Worm (Caenorhabditis elegans): Measurements from ENCODE around the gene ZK616.8.

DNA sequence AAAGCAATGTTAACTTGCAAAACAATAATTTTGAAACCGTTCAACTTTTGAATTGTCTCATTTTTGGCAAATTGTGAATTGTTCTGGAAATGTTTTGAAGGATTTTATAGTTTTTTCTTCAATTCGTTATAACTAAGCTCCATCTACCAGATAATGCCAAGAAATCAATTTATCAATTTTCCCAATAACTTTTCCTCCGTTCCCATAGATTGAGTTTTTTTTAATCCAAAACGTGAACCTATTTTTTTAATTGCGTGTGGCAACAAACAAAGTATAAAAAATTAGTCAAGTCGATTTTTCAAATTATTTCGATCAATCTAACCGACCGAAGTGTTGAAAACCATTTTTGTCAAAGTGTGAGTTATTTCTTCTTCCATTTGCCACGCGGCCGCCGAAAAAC lies 40.7 kb upstream of the ZK616.8 start, which contains the start of gene Y4C6A.4:
- TF ChIP-seq med-1 (GFP tag; optimal IDR thresholded peaks at IDR 0.05; ENCODE audit: insufficient read depth) (no peak), flt-1 (GFP tag; IDR thresholded peaks at IDR 0.05) (no peak), ztf-29 (GFP tag; IDR thresholded peaks at IDR 0.05) (no peak), ref-1 (GFP tag; conservative IDR thresholded peaks at IDR 0.05) (no peak)

Data from whole organism, midembryonic.